Worm (Caenorhabditis elegans) whole organism, L3 larva: ENCODE data around the gene nhr-173.
A peak's percentile ranks its signal among the peaks of the same experiment; 100 is the strongest.

Experiments
- R02D3.7 ChIP-seq: fragments of 150-350 bp; optimal IDR thresholded peaks from 2 replicates; lab custom pipeline; 2014; ENCODE audit warnings: missing biosample characterization, missing genetic modification characterization
- ama-1 ChIP-seq: fragments of 150-350 bp; optimal IDR thresholded peaks from 2 replicates; lab custom pipeline; 2018
- ceh-16 ChIP-seq: sonication (generic microtip); optimal IDR thresholded peaks from 2 replicates; lab custom pipeline; 2017; ENCODE audit warnings: missing biosample characterization, missing genetic modification characterization
- ceh-28 ChIP-seq: fragments of 150-350 bp; optimal IDR thresholded peaks from 2 replicates; lab custom pipeline; 2014; ENCODE audit warnings: missing biosample characterization, missing genetic modification reagents, missing genetic modification characterization
- ceh-9 ChIP-seq: sonication (generic microtip); optimal IDR thresholded peaks from 2 replicates; lab custom pipeline; 2018; ENCODE audit warnings: missing biosample characterization, missing genetic modification characterization
- egl-27 ChIP-seq: sonication (generic microtip); optimal IDR thresholded peaks from 4 replicates; lab custom pipeline; 2017; ENCODE audit warnings: missing biosample characterization, missing genetic modification reagents, missing genetic modification characterization
- elt-1 ChIP-seq: fragments of 150-350 bp; optimal IDR thresholded peaks from 2 replicates; lab custom pipeline; 2014; ENCODE audit warnings: missing biosample characterization, missing genetic modification characterization
- elt-2 ChIP-seq: sonication (generic microtip); optimal IDR thresholded peaks from 2 replicates; lab custom pipeline; 2016; ENCODE audit warnings: missing genetic modification reagents, mild to moderate bottlenecking, missing genetic modification characterization, missing compliant biosample characterization
- eor-1 ChIP-seq, 2 experiments: fragments of 150-350 bp; optimal IDR thresholded peaks; 2 replicates each; lab custom pipeline; 2014 to 2018; ENCODE audit warnings: missing biosample characterization in 2 of 2, missing genetic modification characterization in 2 of 2
- fkh-10 ChIP-seq: sonication (generic microtip); optimal IDR thresholded peaks from 2 replicates; lab custom pipeline; 2017; ENCODE audit warnings: missing biosample characterization, missing genetic modification reagents, missing genetic modification characterization
- fkh-2 ChIP-seq: fragments of 150-350 bp; optimal IDR thresholded peaks from 2 replicates; lab custom pipeline; 2014; ENCODE audit warnings: missing biosample characterization, missing genetic modification reagents, missing genetic modification characterization
- fos-1 ChIP-seq: fragments of 150-350 bp; optimal IDR thresholded peaks from 2 replicates; lab custom pipeline; 2014; ENCODE audit warnings: missing biosample characterization, missing genetic modification characterization
- hmg-11 ChIP-seq: sonication (generic microtip); optimal IDR thresholded peaks from 2 replicates; lab custom pipeline; 2016; ENCODE audit warnings: missing genetic modification characterization, missing compliant biosample characterization
- jun-1 ChIP-seq: fragments of 150-350 bp; optimal IDR thresholded peaks from 2 replicates; lab custom pipeline; 2014; ENCODE audit warnings: missing biosample characterization, missing genetic modification reagents, missing genetic modification characterization
- lin-15B ChIP-seq: fragments of 150-350 bp; optimal IDR thresholded peaks from 2 replicates; lab custom pipeline; 2014; ENCODE audit warnings: missing biosample characterization, missing genetic modification characterization
- lin-39 ChIP-seq: fragments of 150-350 bp; optimal IDR thresholded peaks from 2 replicates; lab custom pipeline; 2018; ENCODE audit warnings: missing biosample characterization, missing genetic modification reagents, missing genetic modification characterization
- lsy-12 ChIP-seq: sonication (generic microtip); optimal IDR thresholded peaks from 2 replicates; lab custom pipeline; 2016; ENCODE audit warnings: mild to moderate bottlenecking, missing genetic modification characterization, missing compliant biosample characterization
- mdl-1 ChIP-seq: fragments of 150-350 bp; optimal IDR thresholded peaks from 2 replicates; lab custom pipeline; 2014; ENCODE audit warnings: missing biosample characterization, missing genetic modification characterization
- mml-1 ChIP-seq: fragments of 150-350 bp; sonication (generic microtip); optimal IDR thresholded peaks from 3 replicates; lab custom pipeline; 2014; ENCODE audit warnings: missing biosample characterization, missing genetic modification characterization
- nhr-12 ChIP-seq: fragments of 150-350 bp; optimal IDR thresholded peaks from 2 replicates; lab custom pipeline; 2014; ENCODE audit warnings: missing biosample characterization, missing genetic modification characterization
- nhr-23 ChIP-seq: fragments of 150-350 bp; optimal IDR thresholded peaks from 2 replicates; lab custom pipeline; 2014; ENCODE audit warnings: missing biosample characterization, missing genetic modification reagents, missing genetic modification characterization
- nhr-28 ChIP-seq: fragments of 150-350 bp; optimal IDR thresholded peaks from 2 replicates; lab custom pipeline; 2014; ENCODE audit warnings: missing biosample characterization, missing genetic modification characterization
- nhr-67 ChIP-seq: fragments of 150-350 bp; optimal IDR thresholded peaks from 2 replicates; lab custom pipeline; 2014; ENCODE audit warnings: missing biosample characterization, missing genetic modification characterization
- nhr-77 ChIP-seq: fragments of 150-350 bp; optimal IDR thresholded peaks from 2 replicates; lab custom pipeline; 2014; ENCODE audit warnings: missing biosample characterization, missing genetic modification characterization
- pha-4 ChIP-seq: fragments of 150-350 bp; optimal IDR thresholded peaks from 2 replicates; lab custom pipeline; 2014; ENCODE audit warnings: missing biosample characterization, missing genetic modification reagents, missing genetic modification characterization
- pqm-1 ChIP-seq: fragments of 150-350 bp; optimal IDR thresholded peaks from 2 replicates; lab custom pipeline; 2017; ENCODE audit warnings: missing biosample characterization, missing genetic modification characterization, inconsistent platforms
- skn-1 ChIP-seq: fragments of 150-350 bp; optimal IDR thresholded peaks from 2 replicates; lab custom pipeline; 2014; ENCODE audit warnings: missing biosample characterization, missing genetic modification characterization
- snpc-4 ChIP-seq: fragments of 150-350 bp; optimal IDR thresholded peaks from 2 replicates; lab custom pipeline; 2014; ENCODE audit warnings: missing biosample characterization, missing genetic modification characterization
- unc-39 ChIP-seq: sonication (generic microtip); optimal IDR thresholded peaks from 4 replicates; lab custom pipeline; 2017; ENCODE audit warnings: missing biosample characterization, missing genetic modification characterization
- zag-1 ChIP-seq: fragments of 150-350 bp; optimal IDR thresholded peaks from 2 replicates; lab custom pipeline; 2014; ENCODE audit warnings: missing biosample characterization, missing genetic modification characterization
- ztf-11 ChIP-seq: fragments of 150-350 bp; optimal IDR thresholded peaks from 2 replicates; lab custom pipeline; 2014; ENCODE audit warnings: missing biosample characterization, missing genetic modification characterization

Gene nhr-173

DNA sequence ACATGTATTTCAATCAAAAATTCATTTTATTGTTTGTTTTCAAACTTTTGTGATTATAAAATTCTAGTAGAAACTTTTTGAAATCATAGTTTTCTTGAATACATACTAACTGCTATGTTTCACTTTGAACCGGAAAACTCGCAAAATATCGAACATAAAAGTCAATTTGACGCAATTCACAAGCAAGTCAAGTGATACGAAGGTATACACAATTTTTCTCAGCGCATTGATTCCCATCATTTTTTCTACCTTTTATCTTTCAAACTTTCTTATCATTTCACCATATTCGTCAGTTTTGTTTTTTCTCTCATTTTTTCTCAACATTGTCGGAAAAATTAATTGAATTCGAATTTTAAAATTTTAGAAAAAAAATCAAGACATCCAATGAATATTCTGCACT, at the start of gene nhr-173:
TSS of gene nhr-173 (plus strand) at position 366 of the 400 bp plus-strand sequence.
- peak; percentile 77 for TF ChIP-seq elt-2
- peak; percentile 11 for TF ChIP-seq pha-4 (tag; lab: Kevin White, UChicago)
- TF ChIP-seq R02D3.7: no peak
- TF ChIP-seq, all 47 proteins: peak for 2

DNA sequence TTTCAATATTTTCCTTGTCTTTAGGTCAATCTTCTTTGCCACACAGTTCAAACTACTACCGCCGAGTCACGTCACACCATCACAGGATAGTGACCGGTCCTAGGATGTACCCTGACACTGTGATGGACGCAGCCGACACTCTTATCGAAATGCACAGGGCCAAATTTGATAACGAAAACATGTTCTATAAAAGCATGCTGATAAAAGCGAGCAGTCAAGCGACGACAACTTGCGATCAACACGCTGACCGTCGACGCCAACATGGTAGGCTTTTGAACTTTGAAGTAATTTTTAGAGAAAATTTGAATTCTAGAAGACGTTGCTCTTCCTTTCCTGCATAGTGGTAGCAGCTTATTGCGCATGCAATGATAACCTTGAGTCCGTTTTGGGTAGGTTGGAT, 48.3 kb upstream of the nhr-173 start, which contains the start of gene cpr-6:
TSS of gene cpr-6 (plus strand) at position 217 of the 400 bp plus-strand sequence.
- TF ChIP-seq elt-2 (peak; percentile 93), fos-1 (tag; lab: Kevin White, UChicago) (no peak), ceh-28 (tag; lab: Kevin White, UChicago) (no peak), pqm-1 (tag; lab: Kevin White, UChicago) (peak; percentile 88), pha-4 (tag; lab: Kevin White, UChicago) (peak; percentile 21)

DNA sequence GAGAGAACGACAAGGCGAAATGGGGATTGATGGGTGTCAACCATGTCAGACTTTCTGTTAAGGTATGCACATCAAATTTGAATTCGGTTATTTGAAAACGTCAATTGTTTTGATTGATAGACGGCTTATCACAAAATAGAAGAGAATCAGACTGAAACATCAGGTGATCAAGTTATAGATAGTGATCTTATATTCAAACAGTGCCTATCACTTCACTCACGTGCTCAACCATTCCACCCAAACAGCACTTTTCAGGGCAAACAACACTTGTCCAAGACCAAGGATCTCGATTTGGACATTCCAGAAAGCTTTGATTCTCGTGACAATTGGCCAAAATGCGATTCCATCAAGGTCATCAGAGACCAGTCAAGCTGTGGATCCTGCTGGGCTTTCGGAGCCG, 47.7 kb upstream of the nhr-173 start:
- TF ChIP-seq nhr-77 (tag; lab: Kevin White, UChicago): no peak
- TF ChIP-seq pha-4 (tag; lab: Kevin White, UChicago): peak; percentile 10
- TF ChIP-seq ceh-9: no peak
- TF ChIP-seq jun-1 (tag; lab: Kevin White, UChicago): no peak
- no peak for TF ChIP-seq lsy-12 (tag; lab: Kevin White, UChicago)
- TF ChIP-seq skn-1 (tag; lab: Kevin White, UChicago): no peak
- TF ChIP-seq nhr-28: no peak
- no peak for TF ChIP-seq ztf-11 (tag; lab: Kevin White, UChicago)
- TF ChIP-seq nhr-12 (tag; lab: Kevin White, UChicago): no peak
- no peak for TF ChIP-seq R02D3.7
- TF ChIP-seq elt-2: peak; percentile 79
- TF ChIP-seq pqm-1 (tag; lab: Kevin White, UChicago): peak; percentile 69
- TF ChIP-seq elt-1: no peak
- TF ChIP-seq fkh-2 (tag; lab: Kevin White, UChicago): no peak
- no peak for TF ChIP-seq fos-1 (tag; lab: Kevin White, UChicago)

DNA sequence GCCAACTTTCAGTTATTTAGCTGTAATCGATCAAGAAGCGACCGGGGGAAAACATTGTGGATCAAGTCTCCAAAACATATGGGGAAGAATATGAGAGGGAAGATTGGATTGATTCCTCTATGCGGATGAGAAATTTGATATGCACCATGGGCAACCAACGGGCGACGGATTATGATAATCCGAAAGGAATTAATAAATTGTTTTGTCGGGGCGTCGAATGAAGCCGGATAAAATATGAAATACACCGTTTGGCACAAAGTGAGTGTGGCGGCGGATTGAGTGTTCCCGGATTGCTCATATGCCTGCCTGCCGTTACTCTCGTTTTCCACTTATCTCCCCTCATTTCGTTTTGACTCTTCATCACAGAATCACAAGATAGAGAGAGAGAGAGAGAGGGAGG, 46.1 kb upstream of the nhr-173 start:
- TF ChIP-seq mml-1 (tag; lab: Kevin White, UChicago) (no peak), ceh-28 (tag; lab: Kevin White, UChicago) (peak; percentile 3)

DNA sequence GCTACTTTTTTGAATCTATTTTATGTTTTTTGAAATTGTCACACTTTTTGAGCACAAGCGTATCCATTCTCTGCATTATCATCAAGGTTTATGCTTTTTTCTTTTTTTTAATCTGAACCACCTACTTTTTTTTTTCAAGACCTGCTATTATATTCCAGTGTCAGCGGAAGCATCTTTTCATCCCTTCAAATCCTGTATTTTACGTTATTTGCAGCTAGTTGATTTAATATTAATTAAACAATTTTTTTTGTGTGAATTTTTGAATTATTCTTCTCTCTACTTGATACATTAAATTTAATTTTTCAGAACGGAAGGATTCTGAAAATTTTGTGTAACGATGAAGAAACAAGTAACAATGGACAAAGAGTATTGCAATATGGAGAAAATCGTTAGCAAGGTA, 45.6 kb upstream of the nhr-173 start, which contains the start of gene C25B8.8:
TSS of gene C25B8.8 (plus strand) at position 301 of the 400 bp plus-strand sequence.
- no peak for TF ChIP-seq egl-27 (tag; lab: Kevin White, UChicago)
- no peak for TF ChIP-seq snpc-4 (tag; lab: Kevin White, UChicago)
- TF ChIP-seq hmg-11 (tag; lab: Kevin White, UChicago): no peak
- no peak for TF ChIP-seq fkh-2 (tag; lab: Kevin White, UChicago)
- TF ChIP-seq mdl-1 (tag; lab: Kevin White, UChicago): no peak
- no peak for TF ChIP-seq nhr-23 (tag; lab: Kevin White, UChicago)
- no peak for TF ChIP-seq unc-39
- TF ChIP-seq ceh-16 (tag; lab: Kevin White, UChicago): no peak
- no peak for TF ChIP-seq nhr-67 (tag; lab: Kevin White, UChicago)
- no peak for TF ChIP-seq elt-2
- no peak for TF ChIP-seq mml-1 (tag; lab: Kevin White, UChicago)

DNA sequence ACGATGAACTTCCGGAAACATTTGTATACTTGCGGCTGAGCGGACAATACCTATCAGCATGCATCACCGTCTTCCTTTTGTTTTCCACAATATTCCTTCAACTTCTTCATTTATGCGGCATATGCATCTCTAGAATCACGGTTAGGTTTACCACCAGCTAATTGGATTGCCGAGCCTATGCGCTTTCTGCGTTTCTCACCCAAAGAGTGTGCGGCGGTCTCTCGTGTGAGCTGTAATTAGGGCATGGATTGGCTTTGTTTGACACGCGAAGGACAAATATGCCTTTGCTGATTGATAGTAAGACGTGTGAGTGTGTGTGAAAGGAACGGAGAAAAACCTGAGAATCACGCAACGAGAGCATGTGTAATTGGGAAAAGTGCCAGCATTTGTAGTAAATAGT, 41.8 kb upstream of the nhr-173 start:
- TF ChIP-seq ceh-16 (tag; lab: Kevin White, UChicago): no peak
- peak; percentile 19 for TF ChIP-seq lin-39
- TF ChIP-seq lin-15B (tag; lab: Kevin White, UChicago): no peak
- TF ChIP-seq fkh-10 (GFP tag; lab: Kevin White, UChicago): no peak
- TF ChIP-seq nhr-12 (tag; lab: Kevin White, UChicago): no peak
- no peak for TF ChIP-seq zag-1 (tag; lab: Kevin White, UChicago)
- no peak for TF ChIP-seq elt-2

DNA sequence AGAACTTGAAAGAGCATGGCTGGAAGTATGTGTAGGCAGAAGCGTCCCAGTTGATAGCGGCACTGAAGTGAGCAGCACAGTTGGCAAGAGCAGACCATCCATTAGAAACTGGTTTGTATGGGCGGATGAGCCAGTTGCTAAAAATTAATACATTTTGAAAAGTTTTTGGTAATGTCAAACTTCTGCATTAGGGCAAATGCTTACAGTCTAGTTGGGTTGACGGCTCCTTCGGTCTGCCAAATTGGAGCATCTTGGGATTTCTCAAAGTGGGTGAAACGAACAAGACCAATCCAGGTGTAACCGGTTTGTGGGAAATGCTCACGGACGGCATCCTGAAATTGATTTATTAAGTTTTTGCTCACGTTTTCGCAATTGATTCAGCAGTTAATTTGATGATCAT, 37.7 kb upstream of the nhr-173 start:
- TF ChIP-seq unc-39: no peak
- TF ChIP-seq eor-1 (tag; optimal IDR thresholded peaks at IDR 0.05; lab: Kevin White, UChicago): no peak
- no peak for TF ChIP-seq ama-1 (lab: Kevin White, UChicago)
- TF ChIP-seq nhr-12 (tag; lab: Kevin White, UChicago): no peak
- TF ChIP-seq pha-4 (tag; lab: Kevin White, UChicago): no peak
